Worm (Caenorhabditis elegans): Measurements from ENCODE around the gene F23G4.1.

F23G4.1 gene

DNA sequence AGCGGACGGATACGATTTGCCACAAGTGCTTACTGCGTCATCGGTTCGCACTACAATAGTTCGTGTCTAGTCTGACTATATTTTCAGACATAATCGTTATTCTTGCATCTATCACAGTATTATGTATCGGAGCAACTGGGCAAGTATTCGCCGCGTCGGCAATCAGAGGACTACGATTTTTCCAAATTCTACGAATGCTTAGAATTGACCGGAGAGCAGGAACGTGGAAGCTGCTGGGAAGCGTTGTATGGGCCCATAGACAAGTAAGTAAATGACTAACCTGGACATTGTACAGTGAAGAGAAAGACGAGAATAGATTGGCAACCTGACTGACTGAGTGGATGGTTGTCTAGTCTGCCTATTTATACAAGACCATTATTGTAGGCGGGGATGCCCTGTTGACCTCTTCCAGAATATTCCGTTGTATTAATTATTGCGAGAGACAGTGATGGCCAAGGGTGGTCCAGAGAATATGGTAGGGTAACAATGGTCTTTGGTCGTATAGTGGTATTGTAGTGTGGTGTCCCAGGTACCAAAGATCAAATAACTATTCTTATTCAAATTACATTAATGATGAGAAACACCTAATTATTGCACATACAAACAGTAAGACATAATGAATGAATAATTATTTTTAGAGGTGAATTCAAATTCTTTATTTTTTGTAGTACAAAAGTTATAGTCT is 19.7 kb upstream of the F23G4.1 start, which contains the start of gene clec-266:
Gene clec-266, minus strand, starts transcription at position 364 of the 685 bp plus-strand sequence.
- TF ChIP-seq lin-39 (tag; optimal IDR thresholded peaks at IDR 0.05) (no peak), egl-27 (tag; optimal IDR thresholded peaks at IDR 0.05) (no peak), gmeb-1 (tag; optimal IDR thresholded peaks at IDR 0.05) (no peak), ztf-1 (GFP tag; conservative IDR thresholded peaks at IDR 0.05) (no peak), nhr-23 (tag; optimal IDR thresholded peaks at IDR 0.05) (no peak), nhr-21 (tag; optimal IDR thresholded peaks at IDR 0.05) (no peak), blmp-1 (tag; optimal IDR thresholded peaks at IDR 0.05; ENCODE audit: insufficient read depth) (no peak), aly-2 (tag; optimal IDR thresholded peaks at IDR 0.05) (no peak), C34F6.9 (tag; optimal IDR thresholded peaks at IDR 0.05) (no peak), peb-1 (tag; optimal IDR thresholded peaks at IDR 0.05) (no peak), dmd-4 (tag; optimal IDR thresholded peaks at IDR 0.05) (no peak), nhr-237 (tag; optimal IDR thresholded peaks at IDR 0.05) (no peak), skn-1 (tag; optimal IDR thresholded peaks at IDR 0.05) (no peak), alr-1 (tag; optimal IDR thresholded peaks at IDR 0.05) (no peak), fos-1 (tag; optimal IDR thresholded peaks at IDR 0.05) (no peak), nhr-6 (tag; optimal IDR thresholded peaks at IDR 0.05) (no peak)

DNA sequence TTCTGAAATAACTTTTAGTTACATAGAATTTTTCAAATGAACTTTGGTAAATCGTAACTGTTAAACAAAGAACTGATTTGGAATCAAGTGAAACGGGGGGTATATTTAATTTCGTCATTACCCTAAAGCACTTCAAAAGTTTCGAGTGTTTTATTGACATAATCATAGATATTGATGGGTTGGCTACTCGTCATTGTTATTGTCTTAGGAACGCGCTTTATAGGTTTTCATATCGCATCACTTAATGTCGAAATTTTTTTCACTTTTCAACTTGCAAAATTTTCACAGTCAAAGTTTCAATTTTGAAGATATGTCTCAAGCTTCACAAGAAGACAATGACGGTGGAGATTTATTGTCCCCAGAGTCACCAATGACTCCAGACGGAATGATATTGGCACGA is 15.7 kb upstream of the F23G4.1 start, which contains the start of gene kqt-1:
Gene kqt-1, plus strand, starts transcription at position 301 of the 400 bp plus-strand sequence.
- TF ChIP-seq lin-39 (tag; optimal IDR thresholded peaks at IDR 0.05): no peak
- TF ChIP-seq F13H6.1 (tag; optimal IDR thresholded peaks at IDR 0.05): no peak

DNA sequence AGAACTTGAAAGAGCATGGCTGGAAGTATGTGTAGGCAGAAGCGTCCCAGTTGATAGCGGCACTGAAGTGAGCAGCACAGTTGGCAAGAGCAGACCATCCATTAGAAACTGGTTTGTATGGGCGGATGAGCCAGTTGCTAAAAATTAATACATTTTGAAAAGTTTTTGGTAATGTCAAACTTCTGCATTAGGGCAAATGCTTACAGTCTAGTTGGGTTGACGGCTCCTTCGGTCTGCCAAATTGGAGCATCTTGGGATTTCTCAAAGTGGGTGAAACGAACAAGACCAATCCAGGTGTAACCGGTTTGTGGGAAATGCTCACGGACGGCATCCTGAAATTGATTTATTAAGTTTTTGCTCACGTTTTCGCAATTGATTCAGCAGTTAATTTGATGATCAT is 14.6 kb upstream of the F23G4.1 start:
- no peak for TF ChIP-seq aly-2 (tag; optimal IDR thresholded peaks at IDR 0.05)
- TF ChIP-seq nhr-77 (tag; optimal IDR thresholded peaks at IDR 0.05): no peak
- TF ChIP-seq R02D3.7 (tag; optimal IDR thresholded peaks at IDR 0.05): no peak
- TF ChIP-seq alr-1 (tag; optimal IDR thresholded peaks at IDR 0.05): no peak
- TF ChIP-seq dmd-4 (tag; optimal IDR thresholded peaks at IDR 0.05): no peak
- no peak for TF ChIP-seq fos-1 (tag; optimal IDR thresholded peaks at IDR 0.05)
- TF ChIP-seq unc-55 (GFP tag; optimal IDR thresholded peaks at IDR 0.05): no peak
- TF ChIP-seq lsy-2 (tag; optimal IDR thresholded peaks at IDR 0.05): no peak

ce11 chrX:6613537-6613936 is 10.5 kb upstream of the F23G4.1 start:
- TF ChIP-seq crh-2 (tag; optimal IDR thresholded peaks at IDR 0.05) (no peak), sem-4 (tag; optimal IDR thresholded peaks at IDR 0.05) (no peak), dmd-4 (tag; optimal IDR thresholded peaks at IDR 0.05) (no peak), skn-1 (tag; optimal IDR thresholded peaks at IDR 0.05) (no peak), mdl-1 (tag; optimal IDR thresholded peaks at IDR 0.05) (no peak), nhr-77 (tag; optimal IDR thresholded peaks at IDR 0.05) (no peak), nhr-237 (tag; optimal IDR thresholded peaks at IDR 0.05) (no peak), nhr-10 (tag; optimal IDR thresholded peaks at IDR 0.05) (no peak), unc-62 (GFP tag; optimal IDR thresholded peaks at IDR 0.05) (no peak), mab-5 (tag; optimal IDR thresholded peaks at IDR 0.05) (no peak)

DNA sequence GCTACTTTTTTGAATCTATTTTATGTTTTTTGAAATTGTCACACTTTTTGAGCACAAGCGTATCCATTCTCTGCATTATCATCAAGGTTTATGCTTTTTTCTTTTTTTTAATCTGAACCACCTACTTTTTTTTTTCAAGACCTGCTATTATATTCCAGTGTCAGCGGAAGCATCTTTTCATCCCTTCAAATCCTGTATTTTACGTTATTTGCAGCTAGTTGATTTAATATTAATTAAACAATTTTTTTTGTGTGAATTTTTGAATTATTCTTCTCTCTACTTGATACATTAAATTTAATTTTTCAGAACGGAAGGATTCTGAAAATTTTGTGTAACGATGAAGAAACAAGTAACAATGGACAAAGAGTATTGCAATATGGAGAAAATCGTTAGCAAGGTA is 6.7 kb upstream of the F23G4.1 start, which contains the start of gene C25B8.8:
Gene C25B8.8, plus strand, starts transcription at position 301 of the 400 bp plus-strand sequence.
- TF ChIP-seq ceh-82 (tag; optimal IDR thresholded peaks at IDR 0.05): no peak
- TF ChIP-seq nhr-23 (tag; optimal IDR thresholded peaks at IDR 0.05): no peak
- TF ChIP-seq sem-4 (tag; optimal IDR thresholded peaks at IDR 0.05): no peak
- TF ChIP-seq C34F6.9 (tag; optimal IDR thresholded peaks at IDR 0.05): no peak
- no peak for TF ChIP-seq unc-55 (GFP tag; optimal IDR thresholded peaks at IDR 0.05)
- TF ChIP-seq nhr-129 (tag; optimal IDR thresholded peaks at IDR 0.05): no peak
- no peak for TF ChIP-seq nhr-12 (tag; optimal IDR thresholded peaks at IDR 0.05)

DNA sequence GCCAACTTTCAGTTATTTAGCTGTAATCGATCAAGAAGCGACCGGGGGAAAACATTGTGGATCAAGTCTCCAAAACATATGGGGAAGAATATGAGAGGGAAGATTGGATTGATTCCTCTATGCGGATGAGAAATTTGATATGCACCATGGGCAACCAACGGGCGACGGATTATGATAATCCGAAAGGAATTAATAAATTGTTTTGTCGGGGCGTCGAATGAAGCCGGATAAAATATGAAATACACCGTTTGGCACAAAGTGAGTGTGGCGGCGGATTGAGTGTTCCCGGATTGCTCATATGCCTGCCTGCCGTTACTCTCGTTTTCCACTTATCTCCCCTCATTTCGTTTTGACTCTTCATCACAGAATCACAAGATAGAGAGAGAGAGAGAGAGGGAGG is 6.3 kb upstream of the F23G4.1 start:
- peak; percentile 10 for TF ChIP-seq lin-11 (tag; optimal IDR thresholded peaks at IDR 0.05)
- TF ChIP-seq Y55F3AM.14 (GFP tag; optimal IDR thresholded peaks at IDR 0.05): no peak
